Fruit fly (Drosophila melanogaster) whole organism, prepupa: ENCODE measurements around the gene CG11768.

Experiments
- CG10631 ChIP-seq: fragments of 200-800 bp; sonication (Bioruptor generic); optimal IDR thresholded peaks from 2 replicates; lab custom pipeline; 2016; ENCODE audit warnings: missing biosample characterization, missing genetic modification characterization
- CG11902 ChIP-seq: fragments of 200-800 bp; sonication (Bioruptor generic); optimal IDR thresholded peaks from 3 replicates; lab custom pipeline; 2016; ENCODE audit warnings: missing biosample characterization, missing genetic modification characterization
- CG1621 ChIP-seq: fragments of 200-800 bp; sonication (Bioruptor generic); optimal IDR thresholded peaks from 3 replicates; lab custom pipeline; 2018; ENCODE audit warnings: missing biosample characterization, mild to moderate bottlenecking, missing genetic modification characterization
- CG3032 ChIP-seq: fragments of 200-800 bp; optimal IDR thresholded peaks from 2 replicates; lab custom pipeline; 2019; ENCODE audit warnings: missing biosample characterization, mild to moderate bottlenecking, missing genetic modification characterization, moderate library complexity
- CG31627 ChIP-seq: fragments of 200-800 bp; sonication (Bioruptor generic); optimal IDR thresholded peaks from 3 replicates; lab custom pipeline; 2016; ENCODE audit warnings: missing biosample characterization, missing genetic modification characterization
- CG32006 ChIP-seq: fragments of 200-800 bp; sonication (Bioruptor generic); optimal IDR thresholded peaks from 3 replicates; lab custom pipeline; 2017; ENCODE audit warnings: missing biosample characterization, mild to moderate bottlenecking, missing genetic modification characterization
- CG6163 ChIP-seq: fragments of 200-800 bp; sonication (Bioruptor generic); IDR thresholded peaks from 3 replicates; pipeline ENCODE4 v1.3.6; 2022; ENCODE audit warnings: missing biosample characterization, missing genetic modification characterization
- CG6808 ChIP-seq: fragments of 200-800 bp; sonication (Bioruptor generic); optimal IDR thresholded peaks from 3 replicates; lab custom pipeline; 2017; ENCODE audit warnings: missing biosample characterization, missing genetic modification characterization, mild to moderate bottlenecking, moderate library complexity, missing genetic modification reagents
- CG6854 ChIP-seq: fragments of 200-800 bp; sonication (Bioruptor generic); optimal IDR thresholded peaks from 2 replicates; lab custom pipeline; 2017; ENCODE audit warnings: missing biosample characterization, mild to moderate bottlenecking, missing genetic modification characterization
- CG8119 ChIP-seq: fragments of 200-800 bp; sonication (Bioruptor generic); IDR thresholded peaks from 3 replicates; pipeline ENCODE4 v1.3.6; 2022; ENCODE audit warnings: missing biosample characterization, missing genetic modification characterization
- CG8632 ChIP-seq: fragments of 200-800 bp; sonication (Bioruptor generic); optimal IDR thresholded peaks from 3 replicates; lab custom pipeline; 2016; ENCODE audit warnings: missing biosample characterization, missing genetic modification characterization
- CG9139 ChIP-seq: fragments of 200-800 bp; sonication (Bioruptor generic); optimal IDR thresholded peaks from 3 replicates; lab custom pipeline; 2017; ENCODE audit warnings: missing biosample characterization, mild to moderate bottlenecking, missing genetic modification characterization
- Eip78C ChIP-seq: fragments of 200-800 bp; sonication (Bioruptor generic); peaks from one replicate; lab custom pipeline; 2016; ENCODE audit warnings: missing biosample characterization, missing genetic modification characterization
- Eip93F ChIP-seq: fragments of 200-800 bp; sonication (Bioruptor generic); optimal IDR thresholded peaks from 2 replicates; lab custom pipeline; 2016; ENCODE audit warnings: missing biosample characterization, mild to moderate bottlenecking, missing genetic modification characterization
- Ets21C ChIP-seq: fragments of 200-800 bp; sonication (Bioruptor generic); optimal IDR thresholded peaks from 3 replicates; lab custom pipeline; 2016; ENCODE audit warnings: missing biosample characterization, missing genetic modification characterization
- Ets96B ChIP-seq: fragments of 200-800 bp; optimal IDR thresholded peaks from 2 replicates; lab custom pipeline; 2019; ENCODE audit warnings: missing biosample characterization, mild to moderate bottlenecking, missing genetic modification characterization, moderate library complexity
- Hr39 ChIP-seq: fragments of 200-800 bp; sonication (Bioruptor generic); optimal IDR thresholded peaks from 2 replicates; lab custom pipeline; 2016; ENCODE audit warnings: missing biosample characterization, missing genetic modification characterization
- Hr4 ChIP-seq: fragments of 200-800 bp; sonication (Bioruptor generic); optimal IDR thresholded peaks from 3 replicates; lab custom pipeline; 2016; ENCODE audit warnings: missing biosample characterization, missing genetic modification characterization
- Met ChIP-seq: fragments of 200-800 bp; sonication (Bioruptor generic); optimal IDR thresholded peaks from 3 replicates; lab custom pipeline; 2016; ENCODE audit warnings: missing biosample characterization, missing genetic modification characterization
- OdsH ChIP-seq: fragments of 200-800 bp; sonication (Bioruptor generic); optimal IDR thresholded peaks from 3 replicates; lab custom pipeline; 2016; ENCODE audit warnings: missing biosample characterization, missing genetic modification characterization
- Smox ChIP-seq: fragments of 200-800 bp; sonication (Bioruptor generic); optimal IDR thresholded peaks from 3 replicates; lab custom pipeline; 2016; ENCODE audit warnings: missing biosample characterization, missing genetic modification characterization
- Sox102F ChIP-seq: fragments of 200-800 bp; sonication (Bioruptor generic); optimal IDR thresholded peaks from 2 replicates; lab custom pipeline; 2016; ENCODE audit warnings: missing biosample characterization, mild to moderate bottlenecking, missing genetic modification characterization
- Sox14 ChIP-seq: fragments of 200-800 bp; sonication (Bioruptor generic); optimal IDR thresholded peaks from 3 replicates; lab custom pipeline; 2016; ENCODE audit warnings: missing biosample characterization, missing genetic modification characterization
- Sox15 ChIP-seq: fragments of 200-800 bp; sonication (Bioruptor generic); optimal IDR thresholded peaks from 3 replicates; lab custom pipeline; 2016; ENCODE audit warnings: missing biosample characterization, missing genetic modification characterization
- acj6 ChIP-seq: fragments of 200-800 bp; sonication (Bioruptor generic); optimal IDR thresholded peaks from 3 replicates; lab custom pipeline; 2016; ENCODE audit warnings: missing biosample characterization, missing genetic modification characterization
- dac ChIP-seq: fragments of 200-800 bp; sonication (Bioruptor generic); optimal IDR thresholded peaks from 2 replicates; lab custom pipeline; 2017; ENCODE audit warnings: missing biosample characterization, mild to moderate bottlenecking, missing genetic modification characterization
- dsx ChIP-seq: fragments of 200-800 bp; optimal IDR thresholded peaks from 3 replicates; lab custom pipeline; 2019; ENCODE audit warnings: missing biosample characterization, mild to moderate bottlenecking, missing genetic modification characterization, moderate library complexity; ENCODE audit not compliant: poor library complexity, severe bottlenecking
- esn ChIP-seq: fragments of 200-800 bp; sonication (Bioruptor generic); optimal IDR thresholded peaks from 2 replicates; lab custom pipeline; 2016; ENCODE audit warnings: missing biosample characterization, mild to moderate bottlenecking, missing genetic modification characterization, moderate library complexity
- fkh ChIP-seq: fragments of 200-800 bp; sonication (Bioruptor generic); optimal IDR thresholded peaks from 3 replicates; lab custom pipeline; 2017; ENCODE audit warnings: missing biosample characterization, mild to moderate bottlenecking, missing genetic modification characterization, moderate library complexity
- lz ChIP-seq: fragments of 200-800 bp; sonication (Bioruptor generic); optimal IDR thresholded peaks from 3 replicates; lab custom pipeline; 2016; ENCODE audit warnings: missing biosample characterization, missing genetic modification characterization
- net ChIP-seq: fragments of 200-800 bp; sonication (Bioruptor generic); optimal IDR thresholded peaks from 3 replicates; lab custom pipeline; 2016; ENCODE audit warnings: missing biosample characterization, missing genetic modification characterization
- pdm3 ChIP-seq: fragments of 200-800 bp; sonication (Bioruptor generic); optimal IDR thresholded peaks from 3 replicates; lab custom pipeline; 2016; ENCODE audit warnings: missing biosample characterization, missing genetic modification characterization
- spab ChIP-seq: fragments of 200-800 bp; sonication (Bioruptor generic); optimal IDR thresholded peaks from 2 replicates; lab custom pipeline; 2017; ENCODE audit warnings: missing biosample characterization, mild to moderate bottlenecking, missing genetic modification characterization, missing genetic modification reagents
- svp ChIP-seq: fragments of 200-800 bp; sonication (Bioruptor generic); peaks from one replicate; lab custom pipeline; 2016; ENCODE audit warnings: missing biosample characterization, missing genetic modification characterization
- topi ChIP-seq: fragments of 200-800 bp; sonication (Bioruptor generic); optimal IDR thresholded peaks from 3 replicates; lab custom pipeline; 2016; ENCODE audit warnings: missing biosample characterization, missing genetic modification characterization
- vri ChIP-seq: fragments of 200-800 bp; sonication (Bioruptor generic); optimal IDR thresholded peaks from 3 replicates; lab custom pipeline; 2016; ENCODE audit warnings: missing biosample characterization, mild to moderate bottlenecking, missing genetic modification characterization

Gene CG11768

DNA sequence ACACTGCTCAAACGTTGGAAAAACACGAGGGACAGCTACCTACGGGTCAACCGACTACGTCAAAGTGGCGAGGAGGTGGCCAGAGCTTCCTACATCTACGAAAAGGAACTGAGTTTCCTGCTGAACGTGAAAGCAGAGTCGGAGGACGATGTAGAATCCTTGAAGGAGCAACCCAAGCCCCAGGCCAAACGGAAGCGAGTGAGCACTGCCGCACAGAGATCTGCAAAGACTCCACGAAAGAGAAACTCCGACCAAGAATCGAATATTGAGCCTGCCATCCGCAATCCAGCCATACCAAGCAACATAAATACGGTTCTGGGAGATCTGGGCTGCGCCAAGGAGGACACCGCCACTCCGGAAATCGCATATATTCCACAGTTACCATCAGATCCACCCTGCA lies 38.6 kb upstream of the CG11768 start:
- TF ChIP-seq CG10631 (GFP tag; lab: Kevin White, UChicago) (no peak), CG1621 (tag; lab: Kevin White, UChicago) (no peak), Smox (GFP tag; lab: Kevin White, UChicago) (no peak), spab (GFP tag; lab: Kevin White, UChicago) (no peak), Sox14 (GFP tag; lab: Kevin White, UChicago) (no peak), fkh (no peak), CG6808 (GFP tag; lab: Kevin White, UChicago) (no peak), CG11902 (GFP tag; lab: Kevin White, UChicago) (no peak), Sox15 (no peak), dac (GFP tag; lab: Kevin White, UChicago) (no peak), lz (GFP tag; lab: Kevin White, UChicago) (no peak), CG8119 (no peak), Eip78C (GFP tag; lab: Kevin White, UChicago) (no peak), Hr39 (no peak), Sox102F (GFP tag; lab: Kevin White, UChicago) (no peak), CG31627 (GFP tag; lab: Kevin White, UChicago) (no peak), CG32006 (no peak), CG8632 (GFP tag; lab: Kevin White, UChicago) (no peak), pdm3 (GFP tag; lab: Kevin White, UChicago) (no peak), CG9139 (no peak)

dm6 chr3R:8806104-8806503 lies 38.1 kb upstream of the CG11768 start, which contains the start of gene hng2:
hng2 (plus strand) TSS chr3R:8806322.
- TF ChIP-seq Smox (GFP tag; lab: Kevin White, UChicago) (no peak), fkh (peak; percentile 71)

DNA sequence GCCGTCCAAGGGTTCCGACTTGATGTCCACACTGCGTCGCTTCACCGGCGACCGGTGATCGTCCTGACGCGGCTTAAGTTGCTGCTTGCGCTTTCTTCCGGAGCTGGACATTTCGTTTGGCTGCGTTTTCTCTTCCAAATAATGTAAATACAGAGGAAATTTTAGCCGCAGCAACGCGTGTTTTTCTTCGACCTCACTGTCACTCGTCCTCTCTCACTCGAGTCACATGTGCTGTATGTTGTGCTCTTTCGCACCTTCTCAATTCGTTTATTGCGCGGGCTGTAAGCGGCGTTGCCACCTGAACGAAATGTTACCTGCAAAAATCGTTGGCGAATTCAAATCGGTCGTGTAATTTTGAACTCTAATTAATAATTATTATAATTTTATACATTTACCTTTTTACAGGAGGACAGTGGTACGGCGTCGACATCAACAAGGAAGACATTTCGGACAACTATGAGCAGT lies 37.4 kb upstream of the CG11768 start, which contains the start of gene CG9839:
Gene CG9839 (minus strand): TSS at position 415 of the 465 bp plus-strand sequence.
- TF ChIP-seq CG32006, result no peak
- TF ChIP-seq dsx (GFP tag; lab: Kevin White, UChicago), result no peak

DNA sequence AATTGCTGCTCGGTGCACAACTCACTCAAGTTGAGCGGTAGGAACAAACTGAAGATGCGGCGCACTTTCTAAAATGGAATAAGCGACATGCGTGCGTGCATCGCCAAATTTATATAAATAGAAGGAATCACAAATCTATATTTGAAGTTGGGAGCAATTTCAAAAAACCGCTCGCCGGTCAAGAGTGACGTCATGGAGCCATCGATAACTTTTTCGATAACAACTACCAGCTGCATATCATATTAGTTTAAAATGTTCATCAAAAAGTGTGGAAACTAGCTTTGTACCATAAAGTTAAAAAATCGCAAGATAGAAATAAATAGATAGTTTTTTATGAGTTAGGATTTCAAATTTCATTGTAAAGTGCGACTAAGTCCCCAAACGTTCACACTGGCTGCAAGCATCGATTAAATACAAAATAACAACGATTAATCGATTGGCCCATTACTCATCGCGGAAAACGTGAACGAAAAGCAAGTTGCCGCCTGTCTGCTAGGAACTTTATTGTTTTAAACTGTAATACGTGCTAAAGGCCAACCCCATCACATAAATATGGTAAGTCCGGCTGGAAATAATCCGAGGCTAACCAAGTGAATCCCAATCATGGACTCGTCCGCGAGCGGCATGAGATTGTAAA lies 33.2 kb upstream of the CG11768 start, which contains the start of the genes Pif1A, Pif1B and CCT7:
Gene Pif1A (minus strand): TSS at position 51 of the 637 bp plus-strand sequence.
Gene Pif1B (minus strand): TSS at position 51 of the 637 bp plus-strand sequence.
Gene CCT7 (plus strand): TSS at position 439 of the 637 bp plus-strand sequence.
- TF ChIP-seq svp (GFP tag; lab: Kevin White, UChicago), result peak; percentile 61
- peak; percentile 21 for TF ChIP-seq fkh
- TF ChIP-seq OdsH, result peak; percentile 3
- peak; percentile 15 for TF ChIP-seq acj6 (GFP tag; lab: Kevin White, UChicago)
- TF ChIP-seq esn (GFP tag; lab: Kevin White, UChicago), result peak; percentile 45
- no peak for TF ChIP-seq CG10631 (GFP tag; lab: Kevin White, UChicago)
- TF ChIP-seq CG6854, result no peak
- TF ChIP-seq Ets96B (tag; lab: Kevin White, UChicago), result no peak
- TF ChIP-seq CG9139, result no peak
- TF ChIP-seq vri (GFP tag; lab: Kevin White, UChicago), result no peak
- TF ChIP-seq topi, result peak; percentile 28
- TF ChIP-seq Met, result no peak
- TF ChIP-seq Sox14 (GFP tag; lab: Kevin White, UChicago), result peak; percentile 31
- no peak for TF ChIP-seq Hr4 (GFP tag; lab: Kevin White, UChicago)
- peak; percentile 13 for TF ChIP-seq CG31627 (GFP tag; lab: Kevin White, UChicago)
- TF ChIP-seq Ets21C (GFP tag; lab: Kevin White, UChicago), result peak; percentile 1
- TF ChIP-seq Eip78C (GFP tag; lab: Kevin White, UChicago), result peak; percentile 77
- peak; percentile 1 for TF ChIP-seq lz (GFP tag; lab: Kevin White, UChicago)
- TF ChIP-seq dsx (GFP tag; lab: Kevin White, UChicago), result peak; percentile 64
- TF ChIP-seq net (GFP tag; lab: Kevin White, UChicago), result no peak
- no peak for TF ChIP-seq spab (GFP tag; lab: Kevin White, UChicago)
- TF ChIP-seq CG6163 (GFP tag; lab: Robert Waterston, UW), result no peak
- TF ChIP-seq CG3032 (tag; lab: Kevin White, UChicago), result no peak
- no peak for TF ChIP-seq Eip93F (GFP tag; lab: Kevin White, UChicago)
